Fruit fly (Drosophila melanogaster) whole organism, embryonic: Measurements from ENCODE around the gene fwe.
A peak's percentile ranks its signal among the peaks of the same experiment; 100 is the strongest.

Source experiments
- BEAF-32 ChIP-seq: fragments of 200-800 bp; sonication (Bioruptor generic); optimal IDR thresholded peaks from 3 replicates; lab custom pipeline; 2017; ENCODE audit warnings: missing biosample characterization, missing genetic modification characterization, mild to moderate bottlenecking, moderate library complexity, missing genetic modification reagents
- BtbVII ChIP-seq: fragments of 200-800 bp; sonication (Bioruptor generic); optimal IDR thresholded peaks from 3 replicates; lab custom pipeline; 2017; ENCODE audit warnings: missing biosample characterization, mild to moderate bottlenecking, missing genetic modification characterization
- CG10462 ChIP-seq: fragments of 200-800 bp; sonication (Bioruptor generic); optimal IDR thresholded peaks from 2 replicates; lab custom pipeline; 2016; ENCODE audit warnings: missing biosample characterization, missing genetic modification characterization
- CG10654 ChIP-seq: fragments of 200-800 bp; sonication (Bioruptor generic); optimal IDR thresholded peaks from 2 replicates; lab custom pipeline; 2016; ENCODE audit warnings: missing biosample characterization, missing genetic modification characterization
- CG12744 ChIP-seq: fragments of 200-800 bp; sonication (Bioruptor generic); optimal IDR thresholded peaks from 2 replicates; lab custom pipeline; 2016; ENCODE audit warnings: missing biosample characterization, missing genetic modification characterization
- CG14014 ChIP-seq: fragments of 200-800 bp; sonication (Bioruptor generic); IDR thresholded peaks from 2 replicates; pipeline ENCODE4 v1.3.6; 2022; ENCODE audit warnings: missing biosample characterization, missing genetic modification characterization
- CG14860 ChIP-seq: fragments of 200-800 bp; sonication (Bioruptor generic); IDR thresholded peaks from 3 replicates; pipeline ENCODE4 v1.3.6; 2022; ENCODE audit warnings: missing biosample characterization, missing genetic modification characterization; ENCODE audit not compliant: partially characterized antibody
- CG14965 ChIP-seq: fragments of 200-800 bp; sonication (Bioruptor generic); optimal IDR thresholded peaks from 2 replicates; lab custom pipeline; 2016; ENCODE audit warnings: missing biosample characterization, missing genetic modification characterization, borderline replicate concordance
- CG17912 ChIP-seq: fragments of 200-800 bp; sonication (Bioruptor generic); optimal IDR thresholded peaks from 2 replicates; lab custom pipeline; 2018; ENCODE audit warnings: missing biosample characterization, mild to moderate bottlenecking, missing genetic modification characterization
- CG2889 ChIP-seq: fragments of 200-800 bp; sonication (Bioruptor generic); IDR thresholded peaks from 3 replicates; pipeline ENCODE4 v1.3.6; 2022; ENCODE audit warnings: missing biosample characterization, missing genetic modification characterization
- CG3065 ChIP-seq: fragments of 200-800 bp; sonication (Bioruptor generic); optimal IDR thresholded peaks from 2 replicates; lab custom pipeline; 2016; ENCODE audit warnings: missing biosample characterization, missing genetic modification characterization
- CG3281 ChIP-seq: fragments of 200-800 bp; sonication (Bioruptor generic); optimal IDR thresholded peaks from 3 replicates; lab custom pipeline; 2017; ENCODE audit warnings: missing biosample characterization, mild to moderate bottlenecking, missing genetic modification characterization
- CG34224 ChIP-seq: fragments of 200-800 bp; sonication (Bioruptor generic); IDR thresholded peaks from 3 replicates; pipeline ENCODE4 v1.3.6; 2022; ENCODE audit warnings: missing biosample characterization, missing genetic modification characterization; ENCODE audit not compliant: partially characterized antibody
- CG4360 ChIP-seq: fragments of 200-800 bp; sonication (Bioruptor generic); IDR thresholded peaks from 2 replicates; pipeline ENCODE4 v1.3.6; 2022; ENCODE audit warnings: missing biosample characterization, missing genetic modification characterization
- CG4404 ChIP-seq: fragments of 200-800 bp; sonication (Bioruptor generic); IDR thresholded peaks from 2 replicates; pipeline ENCODE4 v1.3.6; 2022; ENCODE audit warnings: missing biosample characterization, missing genetic modification characterization
- CG4820 ChIP-seq: fragments of 200-800 bp; sonication (Bioruptor generic); optimal IDR thresholded peaks from 3 replicates; lab custom pipeline; 2016; ENCODE audit warnings: missing biosample characterization, missing genetic modification characterization
- CG5953 ChIP-seq: fragments of 200-800 bp; sonication (Bioruptor generic); IDR thresholded peaks from 2 replicates; pipeline ENCODE4 v1.3.6; 2022; ENCODE audit warnings: missing biosample characterization, missing genetic modification characterization
- CG8765 ChIP-seq: fragments of 200-800 bp; sonication (Bioruptor generic); IDR thresholded peaks from 2 replicates; pipeline ENCODE4 v1.3.6; 2022; ENCODE audit warnings: missing biosample characterization, missing genetic modification characterization
- D19A ChIP-seq: fragments of 200-800 bp; optimal IDR thresholded peaks from 3 replicates; lab custom pipeline; 2019; ENCODE audit warnings: missing biosample characterization, mild to moderate bottlenecking, missing genetic modification characterization, moderate library complexity
- E2f1 ChIP-seq: fragments of 200-800 bp; sonication (Bioruptor generic); IDR thresholded peaks from 2 replicates; pipeline ENCODE4 v1.3.6; 2022; ENCODE audit warnings: missing biosample characterization, missing genetic modification characterization
- Hr39 ChIP-seq: fragments of >200 bp; optimal IDR thresholded peaks from 2 replicates; lab custom pipeline; 2017
- Lhr ChIP-seq: fragments of 200-800 bp; sonication (Bioruptor generic); optimal IDR thresholded peaks from 3 replicates; lab custom pipeline; 2017; ENCODE audit warnings: mild to moderate bottlenecking, missing biosample characterization, missing genetic modification reagents, missing genetic modification characterization
- MTF-1 ChIP-seq: fragments of 200-800 bp; sonication (Bioruptor generic); optimal IDR thresholded peaks from 2 replicates; lab custom pipeline; 2018; ENCODE audit warnings: missing biosample characterization, mild to moderate bottlenecking, missing genetic modification characterization, borderline replicate concordance
- NC2α ChIP-seq: fragments of 200-800 bp; sonication (Bioruptor generic); optimal IDR thresholded peaks from 2 replicates; lab custom pipeline; 2016; ENCODE audit warnings: missing biosample characterization, missing genetic modification characterization
- NC2β ChIP-seq: fragments of 200-800 bp; sonication (Bioruptor generic); optimal IDR thresholded peaks from 2 replicates; lab custom pipeline; 2016; ENCODE audit warnings: missing biosample characterization, missing genetic modification characterization
- Sry-δ ChIP-seq: fragments of 200-800 bp; sonication (Bioruptor generic); optimal IDR thresholded peaks from 2 replicates; lab custom pipeline; 2016; ENCODE audit warnings: missing biosample characterization, missing genetic modification characterization
- Taf1 ChIP-seq: fragments of 200-800 bp; sonication (Bioruptor generic); IDR thresholded peaks from 2 replicates; pipeline ENCODE4 v1.3.6; 2022; ENCODE audit warnings: missing biosample characterization, missing genetic modification characterization
- ab ChIP-seq: fragments of 200-800 bp; sonication (Bioruptor generic); optimal IDR thresholded peaks from 2 replicates; lab custom pipeline; 2016; ENCODE audit warnings: missing biosample characterization, missing genetic modification characterization
- aop ChIP-seq: fragments of 200-800 bp; sonication (Bioruptor generic); IDR thresholded peaks from 2 replicates; pipeline ENCODE4 v1.3.6; 2022; ENCODE audit warnings: missing biosample characterization, missing genetic modification characterization
- caup ChIP-seq: fragments of 200-800 bp; sonication (Bioruptor generic); optimal IDR thresholded peaks from 3 replicates; lab custom pipeline; 2017; ENCODE audit warnings: missing biosample characterization, mild to moderate bottlenecking, missing genetic modification characterization, moderate library complexity; ENCODE audit not compliant: severe bottlenecking
- chif ChIP-seq, 2 experiments: fragments of 200-800 bp; sonication (Bioruptor generic); optimal IDR thresholded peaks; 3 replicates each; lab custom pipeline; 2016; ENCODE audit warnings: missing biosample characterization in 2 of 2, missing genetic modification characterization in 2 of 2
- cwo ChIP-seq: fragments of 200-800 bp; sonication (Bioruptor generic); optimal IDR thresholded peaks from 3 replicates; lab custom pipeline; 2017; ENCODE audit warnings: missing biosample characterization, missing genetic modification characterization, mild to moderate bottlenecking, moderate library complexity, missing genetic modification reagents
- disco-r ChIP-seq: fragments of 200-800 bp; sonication (Bioruptor generic); optimal IDR thresholded peaks from 2 replicates; lab custom pipeline; 2016; ENCODE audit warnings: missing biosample characterization, missing genetic modification characterization
- eyg ChIP-seq: fragments of 200-800 bp; sonication (Bioruptor generic); optimal IDR thresholded peaks from 3 replicates; lab custom pipeline; 2016; ENCODE audit warnings: missing biosample characterization, missing genetic modification characterization
- gce ChIP-seq: fragments of 200-800 bp; sonication (Bioruptor generic); IDR thresholded peaks from 3 replicates; pipeline ENCODE4 v1.3.6; 2022; ENCODE audit warnings: missing biosample characterization, missing genetic modification characterization
- gcm ChIP-seq: fragments of 200-800 bp; sonication (Bioruptor generic); optimal IDR thresholded peaks from 2 replicates; lab custom pipeline; 2019; ENCODE audit warnings: missing biosample characterization, mild to moderate bottlenecking, missing genetic modification characterization, moderate library complexity
- gro ChIP-seq: fragments of 200-800 bp; sonication (Bioruptor generic); optimal IDR thresholded peaks from 2 replicates; lab custom pipeline; 2016; ENCODE audit warnings: missing biosample characterization, missing genetic modification characterization
- lilli ChIP-seq: fragments of 200-800 bp; sonication (Bioruptor generic); optimal IDR thresholded peaks from 3 replicates; lab custom pipeline; 2016; ENCODE audit warnings: missing biosample characterization, missing genetic modification characterization
- nau ChIP-seq: fragments of 200-800 bp; sonication (Bioruptor generic); optimal IDR thresholded peaks from 3 replicates; lab custom pipeline; 2017; ENCODE audit warnings: missing biosample characterization, mild to moderate bottlenecking, missing genetic modification characterization, missing genetic modification reagents
- nmo ChIP-seq: fragments of 200-800 bp; sonication (Bioruptor generic); optimal IDR thresholded peaks from 2 replicates; lab custom pipeline; 2018; ENCODE audit warnings: missing biosample characterization, mild to moderate bottlenecking, missing genetic modification characterization, moderate library complexity
- pan ChIP-seq, 4 experiments: fragments of >200 bp in 3 of 4; fragments of 200-800 bp in 1 of 4; sonication (Bioruptor generic) in 1 of 4; optimal IDR thresholded peaks in 3 of 4; IDR thresholded peaks in 1 of 4; 2 replicates each; pipeline versions ENCODE4 v1.3.6 to Lab custom; 2017 to 2022; ENCODE audit warnings: missing biosample characterization in 2 of 4, missing genetic modification characterization in 2 of 4, mixed read lengths in 1 of 4
- ranshi ChIP-seq: fragments of 200-800 bp; sonication (Bioruptor generic); IDR thresholded peaks from 2 replicates; pipeline ENCODE4 v1.3.6; 2022; ENCODE audit warnings: missing biosample characterization, missing genetic modification characterization
- shn ChIP-seq: fragments of 200-800 bp; sonication (Bioruptor generic); optimal IDR thresholded peaks from 3 replicates; lab custom pipeline; 2016; ENCODE audit warnings: missing biosample characterization, missing genetic modification characterization
- sqz ChIP-seq: fragments of 200-800 bp; sonication (Bioruptor generic); optimal IDR thresholded peaks from 3 replicates; lab custom pipeline; 2018; ENCODE audit warnings: missing biosample characterization, mild to moderate bottlenecking, missing genetic modification characterization
- tap ChIP-seq: fragments of 200-800 bp; optimal IDR thresholded peaks from 3 replicates; lab custom pipeline; 2019; ENCODE audit warnings: missing biosample characterization, mild to moderate bottlenecking, missing genetic modification characterization, moderate library complexity
- vfl ChIP-seq: fragments of 200-800 bp; sonication (Bioruptor generic); optimal IDR thresholded peaks from 2 replicates; lab custom pipeline; 2016; ENCODE audit warnings: missing biosample characterization, missing genetic modification characterization

fwe gene

DNA sequence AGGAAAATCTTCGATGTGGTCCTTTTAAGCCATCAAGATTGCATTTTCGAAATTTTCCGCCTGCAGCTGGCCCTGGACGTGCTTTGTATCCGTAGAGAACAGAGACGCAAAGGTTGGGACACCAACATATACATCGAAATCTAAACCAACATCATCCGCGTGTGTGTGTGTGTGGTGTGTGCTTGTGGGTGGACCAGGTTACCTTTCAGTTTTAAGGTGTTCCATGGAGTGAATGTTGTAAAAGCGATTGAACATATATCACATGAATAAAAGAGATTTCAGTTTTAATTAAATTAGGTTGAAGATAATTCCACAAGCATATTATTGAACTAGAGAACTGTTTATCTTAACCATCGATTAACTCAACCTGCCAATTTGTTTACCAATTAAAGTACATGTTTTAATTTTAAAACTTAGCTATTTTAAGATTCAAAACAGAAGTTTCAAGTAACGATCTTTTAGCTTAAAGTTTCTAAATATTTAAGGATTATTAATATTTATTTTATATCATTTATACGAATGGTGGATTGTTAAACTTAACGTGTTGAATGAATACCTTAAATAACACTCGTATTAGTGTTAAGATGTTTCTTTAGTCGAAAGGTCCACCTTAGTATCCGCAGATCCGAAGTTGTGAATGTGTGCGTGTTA lies 10.9 kb upstream of the fwe start (continued):
- TF ChIP-seq CG14014 (GFP tag; lab: Robert Waterston, UW) (peak; percentile 47), aop (GFP tag; lab: Robert Waterston, UW) (no peak), nau (GFP tag; lab: Kevin White, UChicago) (peak; percentile 62), ab (GFP tag; lab: Kevin White, UChicago) (no peak), CG14965 (GFP tag; lab: Kevin White, UChicago) (no peak), Hr39 (lab: Kevin White, UChicago) (no peak), gcm (GFP tag; lab: Kevin White, UChicago) (peak; percentile 55), CG2889 (GFP tag; lab: Robert Waterston, UW) (no peak), disco-r (GFP tag; lab: Kevin White, UChicago) (no peak), CG5953 (GFP tag; lab: Robert Waterston, UW) (no peak), CG12744 (GFP tag; lab: Kevin White, UChicago) (no peak), CG4360 (GFP tag; lab: Robert Waterston, UW) (no peak), BtbVII (GFP tag; lab: Kevin White, UChicago) (peak; percentile 92), shn (GFP tag; lab: Kevin White, UChicago) (peak; percentile 49), MTF-1 (peak; percentile 42), lilli (peak; percentile 73), CG14860 (no peak), vfl (GFP tag; lab: Kevin White, UChicago) (peak; percentile 26), tap (tag; lab: Kevin White, UChicago) (peak; percentile 69), caup (GFP tag; lab: Kevin White, UChicago) (peak; percentile 82), sqz (peak; percentile 76), Sry-δ (GFP tag; lab: Kevin White, UChicago) (peak; percentile 67), chif (GFP tag; optimal IDR thresholded peaks at IDR 0.05; lab: Kevin White, UChicago) (peak; percentile 43 to 59), gce (GFP tag; lab: Robert Waterston, UW) (peak; percentile 26; the same call in 1 of the 3 replicates), CG3065 (GFP tag; lab: Kevin White, UChicago) (no peak), NC2α (GFP tag; lab: Kevin White, UChicago) (peak; percentile 35), CG4404 (no peak), nmo (GFP tag; lab: Kevin White, UChicago) (peak; percentile 73), NC2β (peak; percentile 27), CG10654 (peak; percentile 34), cwo (peak; percentile 90), pan (optimal IDR thresholded peaks at IDR 0.05; lab: Kevin White, UChicago) (no peak), pan (GFP tag; optimal IDR thresholded peaks at IDR 0.05 in 1 of 2, IDR thresholded peaks at IDR 0.05 in 1 of 2) (peak in 1 of 2 experiments; percentile 45), CG17912 (GFP tag; lab: Kevin White, UChicago) (no peak), Lhr (GFP tag; lab: Kevin White, UChicago) (no peak), E2f1 (0 out of 2 replicates have a peak, but pooled peaks have one; percentile 27), Taf1 (peak; percentile 42; the same call in 1 of the 2 replicates), D19A (tag; lab: Kevin White, UChicago) (peak; percentile 84), eyg (peak; percentile 1), ranshi (0 out of 2 replicates have a peak, but pooled peaks have one; percentile 50), CG8765 (GFP tag; lab: Robert Waterston, UW) (no peak), BEAF-32 (GFP tag; lab: Kevin White, UChicago) (no peak), CG10462 (no peak), CG4820 (GFP tag; lab: Kevin White, UChicago) (peak; percentile 65), gro (GFP tag; lab: Kevin White, UChicago) (peak; percentile 74), CG34224 (GFP tag; lab: Robert Waterston, UW) (0 out of 3 replicates have a peak, but pooled peaks have one; percentile 47), CG3281 (GFP tag; lab: Kevin White, UChicago) (peak; percentile 93)
